Worm (Caenorhabditis elegans) whole organism, late embryonic: Measurements from ENCODE around the gene gly-7.
A peak's percentile ranks its signal among the peaks of the same experiment; 100 is the strongest.

ENCODE experiments used
- ceh-18 ChIP-seq: sonication (generic microtip); optimal IDR thresholded peaks from 2 replicates; lab custom pipeline; 2016; ENCODE audit warnings: missing genetic modification characterization, missing compliant biosample characterization
- ceh-19 ChIP-seq: fragments of 200-800 bp; sonication (Bioruptor generic); optimal IDR thresholded peaks from 2 replicates; lab custom pipeline; 2018; ENCODE audit warnings: mild to moderate bottlenecking, missing genetic modification characterization, missing compliant biosample characterization
- ceh-2 ChIP-seq: sonication (generic microtip); optimal IDR thresholded peaks from 2 replicates; lab custom pipeline; 2016; ENCODE audit warnings: missing genotype, missing genetic modification characterization, missing compliant biosample characterization
- dve-1 ChIP-seq: sonication (generic microtip); optimal IDR thresholded peaks from 2 replicates; lab custom pipeline; 2017; ENCODE audit warnings: antibody characterized with exemption, mild to moderate bottlenecking, missing genetic modification characterization, missing compliant biosample characterization
- ets-4 ChIP-seq: sonication (generic microtip); optimal IDR thresholded peaks from 2 replicates; lab custom pipeline; 2016; ENCODE audit warnings: missing genetic modification characterization, missing compliant biosample characterization
- fax-1 ChIP-seq: sonication (generic microtip); optimal IDR thresholded peaks from 2 replicates; lab custom pipeline; 2016; ENCODE audit warnings: missing genotype, missing genetic modification characterization, missing compliant biosample characterization
- lin-11 ChIP-seq: fragments of 200-800 bp; sonication (Bioruptor generic); optimal IDR thresholded peaks from 2 replicates; lab custom pipeline; 2018; ENCODE audit warnings: mild to moderate bottlenecking, missing genetic modification characterization, missing compliant biosample characterization
- nfya-1 ChIP-seq: sonication (generic microtip); optimal IDR thresholded peaks from 2 replicates; lab custom pipeline; 2017; ENCODE audit warnings: missing genetic modification characterization, mild to moderate bottlenecking, missing compliant biosample characterization, antibody characterized with exemption, moderate library complexity
- nhr-11 ChIP-seq: fragments of 150-350 bp; optimal IDR thresholded peaks from 2 replicates; lab custom pipeline; 2014; ENCODE audit warnings: missing biosample characterization, missing genetic modification characterization
- npax-4 ChIP-seq: sonication (generic microtip); optimal IDR thresholded peaks from 2 replicates; lab custom pipeline; 2016; ENCODE audit warnings: missing genetic modification characterization, missing compliant biosample characterization
- pha-2 ChIP-seq: sonication (generic microtip); optimal IDR thresholded peaks from 2 replicates; lab custom pipeline; 2017; ENCODE audit warnings: mild to moderate bottlenecking, missing genetic modification characterization, missing compliant biosample characterization
- pha-4 ChIP-seq: fragments of 150-350 bp; optimal IDR thresholded peaks from 2 replicates; lab custom pipeline; 2018; ENCODE audit warnings: missing biosample characterization, missing genetic modification reagents, missing genetic modification characterization

- TF ChIP-seq pha-4 (tag; lab: Kevin White, UChicago): no peak
- TF ChIP-seq ceh-2 (tag; lab: Kevin White, UChicago): peak; percentile 70
- no peak for TF ChIP-seq npax-4 (tag; lab: Kevin White, UChicago)
- peak; percentile 7 for TF ChIP-seq ets-4 (tag; lab: Kevin White, UChicago)
- TF ChIP-seq nfya-1 (tag; lab: Kevin White, UChicago): peak; percentile 83
- peak; percentile 40 for TF ChIP-seq lin-11 (tag; lab: Kevin White, UChicago)
- TF ChIP-seq ceh-19 (GFP tag; lab: Kevin White, UChicago): peak; percentile 63
- peak; percentile 66 for TF ChIP-seq dve-1 (tag; lab: Kevin White, UChicago)
- no peak for TF ChIP-seq nhr-11 (tag; lab: Kevin White, UChicago)
- TF ChIP-seq pha-2: peak; percentile 66
- peak; percentile 37 for TF ChIP-seq fax-1 (tag; lab: Kevin White, UChicago)
- peak; percentile 49 for TF ChIP-seq ceh-18 (tag; lab: Kevin White, UChicago)
These were observed 47.6 kb upstream of the gly-7 start, which contains the start of gene knl-3 for ce11 chrV:1868596-1869263.
